Fruit fly (Drosophila melanogaster): Measurements from ENCODE around the gene Sod1.
"Not testable (repeated sequence)": the region's sequence is repeated elsewhere in the genome, so short reads cannot be mapped to it uniquely, and the experiment has no call there.

The Sod1 gene

dm6 chr3L:11113198-11114197 lies at the start of gene Sod1:
TSS of gene Sod1 (minus strand) at chr3L:11113740.
- TF ChIP-seq Myc (optimal IDR thresholded peaks at IDR 0.05) (no peak), psq (optimal IDR thresholded peaks at IDR 0.05) (no peak), h (optimal IDR thresholded peaks at IDR 0.05) (no peak), ttk (optimal IDR thresholded peaks at IDR 0.05) (no peak), insv (optimal IDR thresholded peaks at IDR 0.05) (no peak), Sin3A (optimal IDR thresholded peaks at IDR 0.05) (no peak)

DNA sequence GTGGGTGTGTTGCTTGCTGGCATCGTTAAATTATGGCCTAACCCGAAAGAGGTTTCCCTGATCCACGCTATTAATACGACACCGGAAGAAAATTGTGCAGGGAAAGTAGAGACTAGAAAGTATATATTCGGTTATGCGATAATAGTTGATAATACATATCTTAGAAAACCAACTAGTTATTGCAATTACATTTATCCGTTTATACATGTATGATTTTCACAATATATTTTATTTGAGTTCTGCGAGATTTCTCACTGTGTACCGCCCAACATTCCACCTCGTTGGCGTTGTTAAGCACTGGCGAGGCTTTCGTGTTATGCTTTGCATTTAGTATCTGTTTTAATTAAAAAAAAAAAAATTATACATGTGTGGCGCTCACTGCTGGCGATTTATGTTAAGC lies 41.8 kb upstream of the Sod1 start:
- no peak for TF ChIP-seq h (optimal IDR thresholded peaks at IDR 0.05)
- TF ChIP-seq Sin3A (optimal IDR thresholded peaks at IDR 0.05), result no peak
- TF ChIP-seq ttk (optimal IDR thresholded peaks at IDR 0.05), result no peak
- TF ChIP-seq psq (optimal IDR thresholded peaks at IDR 0.05), result no peak
- no peak for TF ChIP-seq insv (optimal IDR thresholded peaks at IDR 0.05)
- no peak for TF ChIP-seq Myc (optimal IDR thresholded peaks at IDR 0.05)

- TF ChIP-seq Myc (optimal IDR thresholded peaks at IDR 0.05) (no peak), ttk (optimal IDR thresholded peaks at IDR 0.05) (no peak), psq (optimal IDR thresholded peaks at IDR 0.05) (no peak), insv (optimal IDR thresholded peaks at IDR 0.05) (no peak), Sin3A (optimal IDR thresholded peaks at IDR 0.05) (no peak), h (optimal IDR thresholded peaks at IDR 0.05) (no peak)
Measured at dm6 chr3L:11150735-11151287, 37.3 kb upstream of the Sod1 start, which contains the start of gene CG6216. TSS of gene CG6216 (minus strand) at chr3L:11150785.

DNA sequence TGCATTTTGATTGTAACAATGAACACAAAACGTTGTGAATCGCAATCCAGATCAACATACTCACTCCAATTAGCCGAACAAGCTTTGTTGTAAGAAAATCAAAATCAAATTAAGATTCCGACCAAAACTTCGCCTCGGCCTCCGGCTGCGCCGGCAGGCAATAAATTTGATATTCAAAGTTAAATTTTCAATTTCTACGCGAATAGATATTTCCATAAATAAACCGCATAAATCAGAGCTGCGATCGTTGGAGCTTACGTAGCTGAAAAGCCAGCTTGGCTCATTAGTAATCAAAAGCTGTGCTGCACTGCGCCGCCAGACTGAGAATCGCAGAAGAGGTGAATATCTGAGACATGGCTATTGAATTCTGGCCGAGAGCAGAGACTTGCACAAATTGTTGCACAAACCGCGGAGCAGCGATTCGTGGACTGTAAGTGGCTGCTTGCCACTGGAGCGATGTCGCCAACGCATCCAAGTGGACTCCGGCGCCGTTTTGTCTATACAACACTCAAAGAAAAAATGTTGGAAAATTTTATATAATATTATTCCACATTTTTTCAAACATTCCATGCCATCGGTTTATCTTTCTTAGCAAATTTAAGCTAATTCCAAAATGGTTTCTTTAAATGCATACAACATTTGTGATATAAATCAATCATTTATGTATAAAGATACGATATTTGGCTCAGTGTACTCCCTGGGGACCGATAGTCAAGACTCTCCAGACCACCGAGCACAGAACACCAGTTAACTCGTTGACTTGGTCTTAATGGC lies 35.1 kb upstream of the Sod1 start:
- no peak for TF ChIP-seq Myc (optimal IDR thresholded peaks at IDR 0.05)
- TF ChIP-seq insv (optimal IDR thresholded peaks at IDR 0.05), result no peak
- TF ChIP-seq h (optimal IDR thresholded peaks at IDR 0.05), result no peak
- no peak for TF ChIP-seq psq (optimal IDR thresholded peaks at IDR 0.05)
- no peak for TF ChIP-seq ttk (optimal IDR thresholded peaks at IDR 0.05)
- no peak for TF ChIP-seq Sin3A (optimal IDR thresholded peaks at IDR 0.05)

- no peak for TF ChIP-seq ttk (optimal IDR thresholded peaks at IDR 0.05)
Measured at dm6 chr3L:11147675-11148074, 34.1 kb upstream of the Sod1 start.

DNA sequence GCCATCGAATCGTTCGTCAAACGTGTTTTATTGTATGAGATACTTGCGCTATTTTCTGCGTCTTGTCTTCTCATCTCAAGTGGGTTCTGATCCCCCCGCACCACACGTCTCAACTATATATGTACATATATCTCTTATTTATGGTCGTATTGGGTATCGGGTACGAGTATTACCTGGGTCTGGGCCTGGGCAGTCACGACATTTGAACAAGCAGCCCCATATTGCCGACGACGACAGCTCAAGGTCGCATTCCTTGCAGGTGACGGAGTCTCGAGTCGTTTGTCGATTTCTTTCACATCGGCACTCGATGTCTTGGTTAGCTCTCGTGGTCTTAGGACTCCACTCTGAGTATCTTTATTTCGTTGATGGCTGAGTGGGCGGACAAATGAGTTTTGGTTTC lies 31.5 kb upstream of the Sod1 start:
- TF ChIP-seq h (optimal IDR thresholded peaks at IDR 0.05) (no peak), ttk (optimal IDR thresholded peaks at IDR 0.05) (no peak), Myc (optimal IDR thresholded peaks at IDR 0.05) (no peak), insv (optimal IDR thresholded peaks at IDR 0.05) (no peak), Sin3A (optimal IDR thresholded peaks at IDR 0.05) (no peak), psq (optimal IDR thresholded peaks at IDR 0.05) (no peak)

DNA sequence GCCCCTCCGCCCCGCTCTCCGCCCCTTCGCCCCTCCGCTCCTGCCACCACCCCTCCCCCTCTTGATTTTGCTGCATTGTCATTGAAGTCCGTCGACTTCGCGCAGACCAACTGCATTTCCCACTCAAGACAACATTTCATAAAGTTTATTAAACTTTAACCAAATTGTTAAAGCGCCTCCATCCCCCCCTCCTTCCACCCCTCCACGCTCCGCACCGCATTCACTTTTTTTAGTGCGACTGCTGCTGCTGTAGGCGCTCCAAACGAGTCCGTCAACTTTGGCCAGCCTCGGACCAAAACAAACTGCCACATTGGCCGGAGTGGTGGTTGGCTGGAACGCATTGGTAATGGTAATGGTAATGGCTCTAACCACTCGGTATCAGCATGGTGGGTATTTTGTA lies 25.3 kb upstream of the Sod1 start:
- TF ChIP-seq Myc (optimal IDR thresholded peaks at IDR 0.05) (no peak), h (optimal IDR thresholded peaks at IDR 0.05) (no peak), psq (optimal IDR thresholded peaks at IDR 0.05) (no peak), ttk (optimal IDR thresholded peaks at IDR 0.05) (no peak), insv (optimal IDR thresholded peaks at IDR 0.05) (no peak), Sin3A (optimal IDR thresholded peaks at IDR 0.05) (no peak)

DNA sequence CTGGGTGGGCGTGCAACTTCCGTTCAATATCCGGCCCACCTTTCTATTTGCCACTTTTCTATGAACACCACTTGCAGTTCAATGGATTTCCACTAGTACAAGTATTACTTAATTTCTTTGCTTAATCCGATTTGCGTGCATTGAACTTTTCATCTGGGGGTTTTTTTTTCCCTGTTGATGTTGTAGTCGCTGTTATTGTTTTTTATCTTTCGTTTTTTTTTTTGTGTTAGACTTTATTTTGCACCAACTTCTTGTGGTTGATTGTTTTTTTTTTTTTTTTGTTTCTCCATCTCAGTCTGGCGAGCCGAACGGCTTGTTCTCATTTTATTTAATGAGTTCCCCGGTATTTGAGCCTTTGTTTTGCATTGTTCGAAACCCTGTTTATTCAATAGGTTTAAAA lies 22.8 kb upstream of the Sod1 start:
- no peak for TF ChIP-seq psq (optimal IDR thresholded peaks at IDR 0.05)
- TF ChIP-seq ttk (optimal IDR thresholded peaks at IDR 0.05), result no peak
- no peak for TF ChIP-seq Sin3A (optimal IDR thresholded peaks at IDR 0.05)
- no peak for TF ChIP-seq Myc (optimal IDR thresholded peaks at IDR 0.05)
- no peak for TF ChIP-seq h (optimal IDR thresholded peaks at IDR 0.05)
- no peak for TF ChIP-seq insv (optimal IDR thresholded peaks at IDR 0.05)

DNA sequence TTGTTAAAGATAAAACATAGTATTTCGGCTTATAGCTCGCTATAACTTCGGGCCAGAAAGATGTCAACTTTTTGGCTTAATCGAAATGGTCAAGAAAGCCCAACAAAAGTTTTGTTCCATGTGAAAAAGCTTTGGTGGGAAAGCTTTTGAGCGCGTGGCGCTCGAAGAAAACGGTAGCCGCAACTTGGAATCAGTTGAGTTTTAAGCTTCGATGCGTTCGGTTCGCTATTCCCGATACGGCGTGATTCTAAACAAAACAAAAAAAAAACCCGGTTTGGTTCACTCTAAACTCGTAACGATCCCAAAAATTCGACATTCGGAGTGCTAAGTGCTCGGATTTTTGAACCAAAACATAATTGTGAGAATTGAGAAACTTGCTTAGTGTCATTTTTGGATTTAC lies 22.3 kb upstream of the Sod1 start, which contains the start of gene IRSp53:
TSS of gene IRSp53 (plus strand) at position 204 of the 400 bp plus-strand sequence.
- no peak for TF ChIP-seq psq (optimal IDR thresholded peaks at IDR 0.05)
- no peak for TF ChIP-seq Sin3A (optimal IDR thresholded peaks at IDR 0.05)
- no peak for TF ChIP-seq ttk (optimal IDR thresholded peaks at IDR 0.05)
- TF ChIP-seq insv (optimal IDR thresholded peaks at IDR 0.05), result no peak
- no peak for TF ChIP-seq Myc (optimal IDR thresholded peaks at IDR 0.05)
- no peak for TF ChIP-seq h (optimal IDR thresholded peaks at IDR 0.05)

dm6 chr3L:11134886-11135285 lies 21.3 kb upstream of the Sod1 start, which contains the start of gene CG14143:
TSS of gene CG14143 (plus strand) at chr3L:11134987.
- not testable (repeated sequence) for TF ChIP-seq h, Myc, Sin3A (optimal IDR thresholded peaks at IDR 0.05)

- TF ChIP-seq Myc, insv, psq (optimal IDR thresholded peaks at IDR 0.05): not testable (repeated sequence)
Measured at dm6 chr3L:11132055-11132454, 18.5 kb upstream of the Sod1 start, which contains the start of gene CG32074. TSS of gene CG32074 (minus strand) at chr3L:11132322.

- TF ChIP-seq Sin3A (optimal IDR thresholded peaks at IDR 0.05), result no peak
- TF ChIP-seq psq (optimal IDR thresholded peaks at IDR 0.05), result no peak
- no peak for TF ChIP-seq ttk (optimal IDR thresholded peaks at IDR 0.05)
- TF ChIP-seq h (optimal IDR thresholded peaks at IDR 0.05), result no peak
- TF ChIP-seq Myc (optimal IDR thresholded peaks at IDR 0.05), result no peak
- TF ChIP-seq insv (optimal IDR thresholded peaks at IDR 0.05), result no peak
Measured at dm6 chr3L:11130535-11130934, 17.0 kb upstream of the Sod1 start, which contains the start of gene nol. TSS of gene nol (plus strand) at chr3L:11130835.
